Fruit fly (Drosophila melanogaster) whole organism, embryonic: ENCODE data around the gene CG7065.

Experiments used
- CG10543 ChIP-seq: fragments of 200-800 bp; sonication (Bioruptor generic); optimal IDR thresholded peaks from 3 replicates; lab custom pipeline; 2017; ENCODE audit warnings: missing biosample characterization, mild to moderate bottlenecking, missing genetic modification characterization, moderate library complexity
- CG11085 ChIP-seq: fragments of 200-800 bp; sonication (Bioruptor generic); IDR thresholded peaks from 2 replicates; pipeline ENCODE4 v1.3.6; 2022; ENCODE audit warnings: missing biosample characterization, missing genetic modification characterization
- CG12071 ChIP-seq: fragments of 200-800 bp; sonication (Bioruptor generic); optimal IDR thresholded peaks from 3 replicates; lab custom pipeline; 2018; ENCODE audit warnings: missing biosample characterization, mild to moderate bottlenecking, missing genetic modification characterization
- CG12219 ChIP-seq: fragments of 200-800 bp; sonication (Bioruptor generic); optimal IDR thresholded peaks from 3 replicates; lab custom pipeline; 2018; ENCODE audit warnings: missing biosample characterization, mild to moderate bottlenecking, missing genetic modification characterization
- CG12659 ChIP-seq: fragments of 200-800 bp; sonication (Bioruptor generic); optimal IDR thresholded peaks from 3 replicates; lab custom pipeline; 2017; ENCODE audit warnings: mild to moderate bottlenecking, missing biosample characterization, missing genetic modification reagents, missing genetic modification characterization
- CG13424 ChIP-seq: fragments of 200-800 bp; sonication (Bioruptor generic); optimal IDR thresholded peaks from 2 replicates; lab custom pipeline; 2019; ENCODE audit warnings: missing biosample characterization, mild to moderate bottlenecking, missing genetic modification characterization, moderate library complexity
- CG13775 ChIP-seq: fragments of 200-800 bp; sonication (Bioruptor generic); optimal IDR thresholded peaks from 3 replicates; lab custom pipeline; 2017; ENCODE audit warnings: missing biosample characterization, mild to moderate bottlenecking, missing genetic modification characterization
- CG1647 ChIP-seq: fragments of 200-800 bp; sonication (Bioruptor generic); optimal IDR thresholded peaks from 3 replicates; lab custom pipeline; 2016; ENCODE audit warnings: missing biosample characterization, missing genetic modification characterization
- CG18011 ChIP-seq: fragments of 200-800 bp; sonication (Bioruptor generic); optimal IDR thresholded peaks from 2 replicates; lab custom pipeline; 2017; ENCODE audit warnings: missing biosample characterization, missing genetic modification characterization, mild to moderate bottlenecking, moderate library complexity, missing genotype
- CG2129 ChIP-seq: fragments of 200-800 bp; sonication (Bioruptor generic); IDR thresholded peaks from 2 replicates; pipeline ENCODE4 v1.3.6; 2022; ENCODE audit warnings: missing biosample characterization, missing genetic modification characterization; ENCODE audit not compliant: partially characterized antibody
- CG3407 ChIP-seq: fragments of 200-800 bp; sonication (Bioruptor generic); optimal IDR thresholded peaks from 2 replicates; lab custom pipeline; 2018; ENCODE audit warnings: missing biosample characterization, mild to moderate bottlenecking, missing genetic modification characterization
- CG4707 ChIP-seq: fragments of 200-800 bp; sonication (Bioruptor generic); optimal IDR thresholded peaks from 2 replicates; lab custom pipeline; 2018; ENCODE audit warnings: missing biosample characterization, mild to moderate bottlenecking, missing genetic modification characterization, moderate library complexity
- CG4730 ChIP-seq: fragments of 200-800 bp; sonication (Bioruptor generic); IDR thresholded peaks from 2 replicates; pipeline ENCODE4 v1.3.6; 2022; ENCODE audit warnings: missing biosample characterization, missing genetic modification characterization
- CG6654 ChIP-seq: fragments of 200-800 bp; sonication (Bioruptor generic); optimal IDR thresholded peaks from 2 replicates; lab custom pipeline; 2017; ENCODE audit warnings: missing biosample characterization, mild to moderate bottlenecking, missing genetic modification characterization
- CG7987 ChIP-seq: fragments of 200-800 bp; sonication (Bioruptor generic); optimal IDR thresholded peaks from 2 replicates; lab custom pipeline; 2018; ENCODE audit warnings: missing biosample characterization, mild to moderate bottlenecking, missing genetic modification characterization, moderate library complexity
- CG8388 ChIP-seq: fragments of 200-800 bp; sonication (Bioruptor generic); optimal IDR thresholded peaks from 2 replicates; lab custom pipeline; 2019; ENCODE audit warnings: missing biosample characterization, mild to moderate bottlenecking, missing genetic modification characterization, moderate library complexity
- CG8765 ChIP-seq: fragments of 200-800 bp; sonication (Bioruptor generic); IDR thresholded peaks from 2 replicates; pipeline ENCODE4 v1.3.6; 2022; ENCODE audit warnings: missing biosample characterization, missing genetic modification characterization
- CrebB ChIP-seq: fragments of 200-800 bp; sonication (Bioruptor generic); optimal IDR thresholded peaks from 3 replicates; lab custom pipeline; 2018; ENCODE audit warnings: missing biosample characterization, mild to moderate bottlenecking, missing genetic modification characterization
- Doc3 ChIP-seq: fragments of 200-800 bp; sonication (Bioruptor generic); IDR thresholded peaks from 3 replicates; pipeline ENCODE4 v1.3.6; 2022; ENCODE audit warnings: missing biosample characterization, missing genetic modification characterization; ENCODE audit not compliant: partially characterized antibody
- Hsf ChIP-seq: fragments of 200-800 bp; sonication (Bioruptor generic); optimal IDR thresholded peaks from 3 replicates; lab custom pipeline; 2016; ENCODE audit warnings: missing biosample characterization, missing genetic modification characterization
- Lpt ChIP-seq: fragments of >200 bp; optimal IDR thresholded peaks from 2 replicates; lab custom pipeline; 2018; ENCODE audit warnings: missing biosample characterization, missing genetic modification characterization
- Nf-YB ChIP-seq: fragments of 200-800 bp; sonication (Bioruptor generic); optimal IDR thresholded peaks from 3 replicates; lab custom pipeline; 2019; ENCODE audit warnings: missing biosample characterization, mild to moderate bottlenecking, missing genetic modification characterization, moderate library complexity
- Sry-δ ChIP-seq: fragments of 200-800 bp; sonication (Bioruptor generic); optimal IDR thresholded peaks from 2 replicates; lab custom pipeline; 2016; ENCODE audit warnings: missing biosample characterization, missing genetic modification characterization
- Tbp ChIP-seq: fragments of >200 bp; optimal IDR thresholded peaks from 2 replicates; lab custom pipeline; 2018; ENCODE audit warnings: missing biosample characterization, missing genetic modification characterization
- YL-1 ChIP-seq: fragments of 200-800 bp; sonication (Bioruptor generic); optimal IDR thresholded peaks from 3 replicates; lab custom pipeline; 2017; ENCODE audit warnings: missing biosample characterization, mild to moderate bottlenecking, missing genetic modification characterization
- ab ChIP-seq: fragments of 200-800 bp; sonication (Bioruptor generic); optimal IDR thresholded peaks from 2 replicates; lab custom pipeline; 2016; ENCODE audit warnings: missing biosample characterization, missing genetic modification characterization
- amos ChIP-seq: fragments of 200-800 bp; sonication (Bioruptor generic); IDR thresholded peaks from 2 replicates; pipeline ENCODE4 v1.3.6; 2022; ENCODE audit warnings: missing biosample characterization, missing genetic modification characterization; ENCODE audit not compliant: partially characterized antibody
- ap ChIP-seq: fragments of 200-800 bp; sonication (Bioruptor generic); IDR thresholded peaks from 2 replicates; pipeline ENCODE4 v1.3.6; 2022; ENCODE audit warnings: missing biosample characterization, missing genetic modification characterization
- br ChIP-seq: fragments of >200 bp; optimal IDR thresholded peaks from 2 replicates; lab custom pipeline; 2017
- bsh ChIP-seq, 2 experiments: fragments of 200-800 bp; sonication (Bioruptor generic); optimal IDR thresholded peaks; 2 replicates each; lab custom pipeline; 2017 to 2018; ENCODE audit warnings: mild to moderate bottlenecking in 2 of 2, missing biosample characterization in 2 of 2, missing genetic modification characterization in 2 of 2, moderate library complexity in 1 of 2
- btn ChIP-seq: fragments of 200-800 bp; sonication (Bioruptor generic); optimal IDR thresholded peaks from 2 replicates; lab custom pipeline; 2016; ENCODE audit warnings: missing biosample characterization, missing genetic modification characterization
- chif ChIP-seq, 2 experiments: fragments of 200-800 bp; sonication (Bioruptor generic); optimal IDR thresholded peaks; 3 replicates each; lab custom pipeline; 2016; ENCODE audit warnings: missing biosample characterization in 2 of 2, missing genetic modification characterization in 2 of 2
- chinmo ChIP-seq: fragments of 200-800 bp; sonication (Bioruptor generic); IDR thresholded peaks from 4 replicates; pipeline ENCODE4 v1.3.6; 2022; ENCODE audit warnings: missing biosample characterization, missing genetic modification characterization; ENCODE audit not compliant: partially characterized antibody
- crol ChIP-seq: fragments of 200-800 bp; sonication (Bioruptor generic); IDR thresholded peaks from 2 replicates; pipeline ENCODE4 v1.3.6; 2022; ENCODE audit warnings: missing biosample characterization, missing genetic modification characterization
- dan ChIP-seq: fragments of 200-800 bp; sonication (Bioruptor generic); IDR thresholded peaks from 2 replicates; pipeline ENCODE4 v1.3.6; 2022; ENCODE audit warnings: missing biosample characterization, missing genetic modification characterization
- dati ChIP-seq: fragments of 200-800 bp; sonication (Bioruptor generic); IDR thresholded peaks from 2 replicates; pipeline ENCODE4 v1.3.6; 2022; ENCODE audit warnings: missing biosample characterization, missing genetic modification characterization
- exex ChIP-seq: fragments of 200-800 bp; sonication (Bioruptor generic); optimal IDR thresholded peaks from 4 replicates; lab custom pipeline; 2018; ENCODE audit warnings: missing biosample characterization, mild to moderate bottlenecking, missing genetic modification characterization, moderate library complexity
- grau ChIP-seq: fragments of 200-800 bp; optimal IDR thresholded peaks from 3 replicates; lab custom pipeline; 2019; ENCODE audit warnings: missing biosample characterization, mild to moderate bottlenecking, missing genetic modification characterization, moderate library complexity
- gro ChIP-seq: fragments of 200-800 bp; sonication (Bioruptor generic); optimal IDR thresholded peaks from 2 replicates; lab custom pipeline; 2016; ENCODE audit warnings: missing biosample characterization, missing genetic modification characterization
- knrl ChIP-seq: fragments of 200-800 bp; sonication (Bioruptor generic); IDR thresholded peaks from 3 replicates; pipeline ENCODE4 v1.3.6; 2022; ENCODE audit warnings: missing biosample characterization, missing genetic modification characterization; ENCODE audit not compliant: partially characterized antibody
- lov ChIP-seq, 2 experiments: fragments of 200-800 bp in 1 of 2; fragments of >200 bp in 1 of 2; sonication (Bioruptor generic) in 1 of 2; IDR thresholded peaks in 1 of 2; optimal IDR thresholded peaks in 1 of 2; 2 replicates in 1 of 2; 3 replicates in 1 of 2; pipeline versions ENCODE4 v1.3.6 to Lab custom; 2017 to 2022; ENCODE audit warnings: missing biosample characterization in 1 of 2, missing genetic modification characterization in 1 of 2
- oc ChIP-seq: fragments of 200-800 bp; sonication (Bioruptor generic); optimal IDR thresholded peaks from 2 replicates; lab custom pipeline; 2018; ENCODE audit warnings: missing biosample characterization, mild to moderate bottlenecking, missing genetic modification characterization, moderate library complexity
- pzg ChIP-seq: fragments of 200-800 bp; sonication (Bioruptor generic); optimal IDR thresholded peaks from 3 replicates; lab custom pipeline; 2018; ENCODE audit warnings: missing biosample characterization, mild to moderate bottlenecking, missing genetic modification characterization, moderate library complexity
- stwl ChIP-seq: fragments of 200-800 bp; sonication (Bioruptor generic); optimal IDR thresholded peaks from 3 replicates; lab custom pipeline; 2018; ENCODE audit warnings: missing biosample characterization, mild to moderate bottlenecking, missing genetic modification characterization, moderate library complexity
- tgo ChIP-seq: fragments of 200-800 bp; sonication (Bioruptor generic); IDR thresholded peaks from 3 replicates; pipeline ENCODE4 v1.3.6; 2022; ENCODE audit warnings: missing biosample characterization, missing genetic modification characterization
- toy ChIP-seq: fragments of 200-800 bp; sonication (Bioruptor generic); IDR thresholded peaks from 2 replicates; pipeline ENCODE4 v1.3.6; 2022; ENCODE audit warnings: missing biosample characterization, missing genetic modification characterization
- tup ChIP-seq: fragments of 200-800 bp; sonication (Bioruptor generic); optimal IDR thresholded peaks from 2 replicates; lab custom pipeline; 2016; ENCODE audit warnings: missing biosample characterization, mild to moderate bottlenecking, missing genetic modification characterization, moderate library complexity
- tx ChIP-seq: fragments of 200-800 bp; sonication (Bioruptor generic); optimal IDR thresholded peaks from 2 replicates; lab custom pipeline; 2016; ENCODE audit warnings: missing biosample characterization, missing genetic modification characterization
- vfl ChIP-seq: fragments of 200-800 bp; sonication (Bioruptor generic); optimal IDR thresholded peaks from 2 replicates; lab custom pipeline; 2016; ENCODE audit warnings: missing biosample characterization, missing genetic modification characterization
- zen2 ChIP-seq: fragments of 200-800 bp; sonication (Bioruptor generic); IDR thresholded peaks from 3 replicates; pipeline ENCODE4 v1.3.6; 2022; ENCODE audit warnings: missing biosample characterization, missing genetic modification characterization; ENCODE audit not compliant: partially characterized antibody

Gene CG7065

DNA sequence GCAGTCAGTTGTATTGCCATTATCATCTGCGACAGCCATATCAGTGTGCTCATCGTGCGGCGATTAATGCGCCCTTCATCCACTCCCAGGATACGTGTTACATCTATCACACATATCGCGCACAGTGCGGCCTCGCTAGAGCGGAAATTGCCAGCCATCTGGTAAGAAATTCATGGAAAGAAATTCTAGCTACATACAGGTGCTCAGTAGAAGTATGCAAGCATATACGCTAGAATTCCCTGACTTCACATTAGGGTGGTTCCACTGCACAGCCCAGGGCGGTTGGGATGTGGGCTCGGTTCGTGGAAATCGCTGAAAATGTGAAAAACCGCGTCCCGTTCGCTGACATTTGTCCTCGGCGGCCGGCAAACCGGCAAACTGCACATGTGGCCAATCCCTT, 1.1 kb upstream of the CG7065 start (continued):
- TF ChIP-seq pzg (GFP tag; lab: Kevin White, UChicago) (peak; percentile 10), Nf-YB (GFP tag; lab: Kevin White, UChicago) (peak; percentile 25), btn (GFP tag; lab: Kevin White, UChicago) (peak; percentile 45), CG8388 (GFP tag; lab: Kevin White, UChicago) (peak; percentile 48), chinmo (GFP tag; lab: Robert Waterston, UW) (no peak), toy (GFP tag; lab: Robert Waterston, UW) (peak; percentile 47; the same call in 1 of the 2 replicates), CG12659 (peak; percentile 58), br (lab: Kevin White, UChicago) (no peak), Doc3 (GFP tag; lab: Robert Waterston, UW) (no peak), CG12071 (peak; percentile 64), vfl (GFP tag; lab: Kevin White, UChicago) (peak; percentile 46), CG13775 (GFP tag; lab: Kevin White, UChicago) (peak; percentile 40), tgo (GFP tag; lab: Robert Waterston, UW) (peak; percentile 80), CG4707 (GFP tag; lab: Kevin White, UChicago) (peak; percentile 45), CG2129 (GFP tag; lab: Robert Waterston, UW) (no peak), exex (tag; lab: Kevin White, UChicago) (no peak), Lpt (no peak), dati (GFP tag; lab: Robert Waterston, UW) (peak; percentile 67), knrl (GFP tag; lab: Robert Waterston, UW) (0 out of 3 replicates have a peak, but pooled peaks have one; percentile 23), CG18011 (GFP tag; lab: Kevin White, UChicago) (no peak), ab (peak; percentile 8), CG8765 (peak; percentile 90), oc (tag; lab: Kevin White, UChicago) (peak; percentile 61), stwl (peak; percentile 6), CG11085 (GFP tag; lab: Robert Waterston, UW) (peak; percentile 75), gro (GFP tag; lab: Kevin White, UChicago) (no peak), dan (peak; percentile 76), CG12219 (GFP tag; lab: Kevin White, UChicago) (peak; percentile 78), Sry-δ (GFP tag; lab: Kevin White, UChicago) (peak; percentile 39), bsh (GFP tag; optimal IDR thresholded peaks at IDR 0.05; lab: Kevin White, UChicago) (peak; percentile 26 to 80), CG4730 (peak; percentile 67), CG7987 (GFP tag; lab: Kevin White, UChicago) (no peak), chif (GFP tag; optimal IDR thresholded peaks at IDR 0.05; lab: Kevin White, UChicago) (peak; percentile 28 to 82), CG1647 (no peak), CrebB (tag; lab: Kevin White, UChicago) (peak; percentile 13), grau (peak; percentile 98), CG6654 (GFP tag; lab: Kevin White, UChicago) (no peak), tup (GFP tag; lab: Kevin White, UChicago) (no peak), ap (GFP tag; lab: Robert Waterston, UW) (peak; percentile 74), CG10543 (peak; percentile 60), CG3407 (GFP tag; lab: Kevin White, UChicago) (peak; percentile 63), zen2 (GFP tag; lab: Robert Waterston, UW) (no peak), crol (GFP tag; lab: Robert Waterston, UW) (peak; percentile 18; the same call in 1 of the 2 replicates), lov (optimal IDR thresholded peaks at IDR 0.05; lab: Kevin White, UChicago) (no peak), lov (GFP tag; IDR thresholded peaks at IDR 0.05; lab: Robert Waterston, UW) (peak; percentile 87), tx (GFP tag; lab: Kevin White, UChicago) (peak; percentile 9), amos (GFP tag; lab: Robert Waterston, UW) (no peak), Hsf (GFP tag; lab: Kevin White, UChicago) (peak; percentile 73), Tbp (GFP tag; lab: Kevin White, UChicago) (no peak), YL-1 (GFP tag; lab: Kevin White, UChicago) (no peak), CG13424 (tag; lab: Kevin White, UChicago) (peak; percentile 74)
